Fruit fly (Drosophila melanogaster): ENCODE results near the gene CG2116.

Gene CG2116

DNA sequence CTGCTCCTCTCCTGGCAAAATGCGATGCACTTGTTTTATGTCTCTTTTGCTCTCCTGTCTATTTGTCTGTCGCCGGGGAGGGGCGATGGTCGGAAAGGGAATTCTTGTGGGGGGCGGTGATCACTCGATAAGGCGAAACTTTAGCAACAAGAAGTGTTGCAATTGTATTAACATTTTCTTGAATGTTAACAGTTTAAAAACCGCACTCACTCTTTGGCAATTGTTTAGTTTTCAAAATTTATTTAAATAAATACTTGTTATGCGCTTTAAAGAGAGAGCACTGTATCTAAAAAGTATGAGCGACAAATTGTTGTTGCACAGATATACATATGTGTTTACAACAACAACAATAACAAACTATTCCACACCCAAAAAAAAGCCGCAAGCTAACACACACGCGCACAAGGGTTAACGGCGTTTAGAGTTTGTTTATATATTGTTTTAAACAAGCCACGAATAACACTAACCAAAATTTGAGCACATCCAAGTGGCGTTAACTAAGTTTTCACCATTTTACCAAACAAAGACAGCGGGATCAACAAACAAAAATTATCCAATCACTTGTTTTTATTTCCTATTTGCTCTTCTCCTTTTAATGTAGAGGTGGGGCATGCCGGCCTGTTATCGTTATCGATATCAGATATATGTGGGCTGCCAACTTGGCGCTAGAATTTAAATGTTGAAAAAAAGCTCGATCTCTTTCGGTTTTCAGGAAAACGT is 28.0 kb upstream of the CG2116 start, which contains the start of gene CG2258 (continued):
- TF ChIP-seq Lhr (GFP tag; optimal IDR thresholded peaks at IDR 0.05) (peak; percentile 49), Fer1 (GFP tag; optimal IDR thresholded peaks at IDR 0.05) (peak; percentile 83), CG11695 (GFP tag; IDR thresholded peaks at IDR 0.05) (peak; percentile 80), B-H2 (GFP tag; optimal IDR thresholded peaks at IDR 0.05) (peak; percentile 54), CG11723 (GFP tag; optimal IDR thresholded peaks at IDR 0.05) (peak; percentile 68), CG3407 (GFP tag; optimal IDR thresholded peaks at IDR 0.05) (peak; percentile 75), rib (GFP tag; IDR thresholded peaks at IDR 0.05) (peak; percentile 55; the same call in 1 of the 2 replicates), CG8478 (optimal IDR thresholded peaks at IDR 0.05) (no peak), Dp (GFP tag; optimal IDR thresholded peaks at IDR 0.05) (peak; percentile 82), CG10267 (tag; optimal IDR thresholded peaks at IDR 0.05) (peak; percentile 74), CG13624 (GFP tag; optimal IDR thresholded peaks at IDR 0.05) (peak; percentile 65), CG17359 (tag; optimal IDR thresholded peaks at IDR 0.05) (peak; percentile 95), MBD-R2 (GFP tag; IDR thresholded peaks at IDR 0.05) (peak; percentile 68; the same call in 1 of the 2 replicates), Atf6 (GFP tag; IDR thresholded peaks at IDR 0.05) (peak; percentile 82), Sox100B (GFP tag; optimal IDR thresholded peaks at IDR 0.05) (peak; percentile 83), NC2β (GFP tag; optimal IDR thresholded peaks at IDR 0.05) (peak; percentile 39), CG3065 (GFP tag; optimal IDR thresholded peaks at IDR 0.05) (peak; percentile 37), caup (GFP tag; optimal IDR thresholded peaks at IDR 0.05; ENCODE audit: severe bottlenecking) (peak; percentile 75), CG15514 (GFP tag; optimal IDR thresholded peaks at IDR 0.05) (peak; percentile 85), CG4404 (GFP tag; IDR thresholded peaks at IDR 0.05) (peak; percentile 61), nerfin-1 (tag; optimal IDR thresholded peaks at IDR 0.05) (peak; percentile 77), sim (GFP tag; IDR thresholded peaks at IDR 0.05) (peak; percentile 37; the same call in 1 of the 2 replicates), unpg (GFP tag; optimal IDR thresholded peaks at IDR 0.05) (peak; percentile 92), Trl (optimal IDR thresholded peaks at IDR 0.05) (no peak), Trl (GFP tag; optimal IDR thresholded peaks at IDR 0.05) (no peak), Pdp1 (GFP tag; optimal IDR thresholded peaks at IDR 0.05) (peak; percentile 33 to 35), CG13775 (GFP tag; optimal IDR thresholded peaks at IDR 0.05) (peak; percentile 53), CG10959 (GFP tag; IDR thresholded peaks at IDR 0.05) (peak; percentile 58), C15 (GFP tag; IDR thresholded peaks at IDR 0.05) (peak; percentile 66; the same call in 1 of the 3 replicates), ewg (GFP tag; optimal IDR thresholded peaks at IDR 0.05) (peak; percentile 74), tup (GFP tag; optimal IDR thresholded peaks at IDR 0.05) (peak; percentile 58), CG9932 (GFP tag; IDR thresholded peaks at IDR 0.05) (peak; percentile 79), Sry-β (GFP tag; optimal IDR thresholded peaks at IDR 0.05) (peak; percentile 10), Adf1 (GFP tag; IDR thresholded peaks at IDR 0.05) (0 out of 2 replicates have a peak, but pooled peaks have one; percentile 19), phol (tag; optimal IDR thresholded peaks at IDR 0.05) (peak; percentile 85), Med (GFP tag) (peak; percentile 95), BtbVII (GFP tag; optimal IDR thresholded peaks at IDR 0.05) (peak; percentile 83), Stat92E (GFP tag; optimal IDR thresholded peaks at IDR 0.05) (no peak), grn (GFP tag; optimal IDR thresholded peaks at IDR 0.05) (no peak), CG6689 (GFP tag; IDR thresholded peaks at IDR 0.05) (peak; percentile 82), CG10147 (GFP tag; optimal IDR thresholded peaks at IDR 0.05) (peak; percentile 75), fd96Cb (tag; optimal IDR thresholded peaks at IDR 0.05) (peak; percentile 90), bbx (GFP tag; IDR thresholded peaks at IDR 0.05; ENCODE audit: partially characterized antibody) (peak; percentile 20; the same call in 1 of the 2 replicates), CG2889 (GFP tag; IDR thresholded peaks at IDR 0.05) (peak; percentile 66; the same call in 2 of the 3 replicates), HLH4C (GFP tag; IDR thresholded peaks at IDR 0.05; ENCODE audit: partially characterized antibody) (peak; percentile 46; the same call in 1 of the 3 replicates), Meics (GFP tag; optimal IDR thresholded peaks at IDR 0.05) (peak; percentile 82), sc (optimal IDR thresholded peaks at IDR 0.05) (no peak), sc (GFP tag; optimal IDR thresholded peaks at IDR 0.05) (peak; percentile 71)
